Worm (Caenorhabditis elegans) whole organism, midembryonic: Measurements from ENCODE around the gene mig-21.

Source experiments
- T22C8.4 ChIP-seq: fragments of 200-800 bp; sonication (Bioruptor generic); IDR thresholded peaks from 2 replicates; pipeline ENCODE4 v1.3.6; 2022; ENCODE audit warnings: missing genetic modification characterization, missing compliant biosample characterization
- cog-1 ChIP-seq: sonication (generic microtip); optimal IDR thresholded peaks from 2 replicates; lab custom pipeline; 2016; ENCODE audit warnings: missing genetic modification characterization, missing compliant biosample characterization
- flt-1 ChIP-seq: fragments of 200-800 bp; sonication (Bioruptor generic); IDR thresholded peaks from 2 replicates; pipeline ENCODE4 v1.3.6; 2022; ENCODE audit warnings: missing genetic modification characterization, missing compliant biosample characterization
- klf-2 ChIP-seq: fragments of 200-800 bp; sonication (Bioruptor generic); conservative IDR thresholded peaks from 2 replicates; pipeline ENCODE4 v1.3.6; 2022; ENCODE audit warnings: missing genetic modification reagents, missing genetic modification characterization, missing compliant biosample characterization
- med-1 ChIP-seq: sonication (generic microtip); optimal IDR thresholded peaks from 2 replicates; lab custom pipeline; 2017; ENCODE audit warnings: missing genetic modification characterization, mild to moderate bottlenecking, missing compliant biosample characterization, antibody characterized with exemption, missing genetic modification reagents; ENCODE audit not compliant: insufficient read depth
- ref-1 ChIP-seq: fragments of 200-800 bp; sonication (Bioruptor generic); conservative IDR thresholded peaks from 2 replicates; pipeline ENCODE4 v1.3.6; 2022; ENCODE audit warnings: missing genetic modification reagents, missing genetic modification characterization, missing compliant biosample characterization
- tab-1 ChIP-seq: fragments of 200-800 bp; sonication (Bioruptor generic); IDR thresholded peaks from 2 replicates; pipeline ENCODE4 v1.3.6; 2022; ENCODE audit warnings: missing genetic modification characterization, missing compliant biosample characterization
- ztf-23 ChIP-seq: fragments of 200-800 bp; sonication (Bioruptor generic); IDR thresholded peaks from 2 replicates; pipeline ENCODE4 v1.3.6; 2022; ENCODE audit warnings: missing genetic modification reagents, missing genetic modification characterization, missing compliant biosample characterization
- ztf-29 ChIP-seq: fragments of 200-800 bp; sonication (Bioruptor generic); IDR thresholded peaks from 2 replicates; pipeline ENCODE4 v1.3.6; 2022; ENCODE audit warnings: missing genetic modification reagents, missing genetic modification characterization, missing compliant biosample characterization

Gene mig-21

DNA sequence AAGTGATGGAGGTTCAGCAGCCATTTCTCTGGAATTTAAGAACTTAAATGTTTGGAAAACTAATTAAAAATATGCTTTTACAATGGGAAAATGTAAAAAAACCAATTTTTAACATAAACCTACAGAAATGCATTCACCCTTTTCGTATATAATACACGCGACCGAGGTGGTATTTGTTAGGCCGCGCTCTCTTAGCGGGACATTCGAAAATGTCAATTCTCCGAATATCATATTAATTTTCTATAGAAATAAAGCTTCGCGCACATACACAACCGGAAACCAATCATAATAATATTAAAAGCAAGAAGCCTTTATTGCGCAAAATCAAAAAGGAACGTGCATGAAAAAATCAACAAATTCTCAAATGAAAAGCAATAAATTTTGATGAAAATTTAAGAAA, 24.9 kb downstream of the mig-21 start, which contains the start of gene ddx-23:
TSS of gene ddx-23 (minus strand) at position 30 of the 400 bp plus-strand sequence.
- TF ChIP-seq ztf-23 (GFP tag; lab: Robert Waterston, UW) (0 out of 2 replicates have a peak, but pooled peaks have one; percentile 11), cog-1 (no peak), med-1 (GFP tag; lab: Kevin White, UChicago) (no peak)

DNA sequence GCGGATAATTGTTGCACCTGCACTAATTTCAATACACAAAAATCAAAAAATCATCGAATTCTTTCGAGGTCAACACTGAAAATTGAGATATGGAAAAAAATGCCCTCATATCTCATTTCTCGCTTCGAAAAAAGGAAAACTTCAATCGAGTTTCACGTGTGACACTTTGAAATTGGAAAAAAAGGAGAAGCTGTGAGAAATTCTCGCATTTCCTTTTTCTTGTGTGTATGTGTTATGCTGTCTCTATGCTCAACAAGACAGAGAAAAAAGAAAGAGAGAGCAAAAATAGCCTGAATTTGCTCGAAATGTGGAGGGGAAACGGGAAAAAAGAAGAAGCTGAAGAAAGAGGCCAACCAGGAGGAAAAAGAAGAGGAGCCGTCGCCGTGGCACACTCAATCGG, 31.8 kb downstream of the mig-21 start:
- TF ChIP-seq cog-1 = no peak
- TF ChIP-seq ztf-23 (GFP tag; lab: Robert Waterston, UW) = no peak
- TF ChIP-seq klf-2 = no peak
- no peak for TF ChIP-seq tab-1 (GFP tag; lab: Robert Waterston, UW)
- no peak for TF ChIP-seq T22C8.4
- TF ChIP-seq ztf-29 (GFP tag; lab: Robert Waterston, UW) = no peak

DNA sequence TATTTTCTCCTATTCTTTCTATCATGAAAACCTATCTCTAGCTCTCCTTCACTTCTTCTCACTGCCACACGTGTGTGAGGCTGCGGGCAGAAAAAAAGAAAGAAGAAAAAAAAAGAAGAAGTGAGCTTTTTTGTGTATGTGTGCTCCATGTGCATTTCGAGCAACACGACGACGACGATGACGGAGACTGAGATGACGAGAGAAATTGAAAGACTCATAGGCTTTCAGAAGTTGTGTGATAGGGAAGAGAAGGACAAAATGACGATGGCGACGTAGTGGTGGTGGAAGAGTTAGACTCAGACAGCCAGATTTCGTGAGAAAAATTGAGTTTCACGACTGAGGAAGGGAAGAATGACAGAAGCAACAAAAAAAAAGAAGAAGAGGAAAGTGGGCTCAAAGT, 32.7 kb downstream of the mig-21 start:
- TF ChIP-seq flt-1 (GFP tag; lab: Robert Waterston, UW) = no peak
- no peak for TF ChIP-seq tab-1 (GFP tag; lab: Robert Waterston, UW)
- TF ChIP-seq ztf-29 (GFP tag; lab: Robert Waterston, UW) = no peak
- no peak for TF ChIP-seq ref-1
- TF ChIP-seq med-1 (GFP tag; lab: Kevin White, UChicago) = no peak
- TF ChIP-seq klf-2 = no peak
- TF ChIP-seq cog-1 = no peak
- TF ChIP-seq T22C8.4 = no peak
- no peak for TF ChIP-seq ztf-23 (GFP tag; lab: Robert Waterston, UW)

DNA sequence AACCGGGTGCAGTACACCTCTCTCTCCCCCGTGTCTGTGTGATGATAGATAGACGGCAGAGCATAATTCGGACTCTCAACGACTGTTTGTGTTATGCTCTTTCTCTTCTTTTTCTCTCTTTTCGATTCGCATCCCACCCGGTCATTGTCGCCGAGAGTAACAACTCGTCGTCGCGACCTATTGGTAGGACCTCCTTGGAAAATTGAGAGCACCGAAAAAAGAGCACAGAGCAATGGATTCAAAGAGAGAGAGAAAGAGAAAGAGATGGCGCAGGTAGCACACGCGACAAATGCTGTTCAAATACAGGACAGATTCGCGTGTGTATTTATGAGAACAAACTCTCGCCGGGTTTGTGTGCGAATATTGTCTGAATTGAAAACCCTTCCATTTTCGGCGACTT, 34.5 kb downstream of the mig-21 start:
- TF ChIP-seq ref-1 (no peak), flt-1 (GFP tag; lab: Robert Waterston, UW) (no peak), ztf-29 (GFP tag; lab: Robert Waterston, UW) (no peak), cog-1 (no peak), tab-1 (GFP tag; lab: Robert Waterston, UW) (no peak), med-1 (GFP tag; lab: Kevin White, UChicago) (no peak), klf-2 (no peak), T22C8.4 (no peak), ztf-23 (GFP tag; lab: Robert Waterston, UW) (no peak)

DNA sequence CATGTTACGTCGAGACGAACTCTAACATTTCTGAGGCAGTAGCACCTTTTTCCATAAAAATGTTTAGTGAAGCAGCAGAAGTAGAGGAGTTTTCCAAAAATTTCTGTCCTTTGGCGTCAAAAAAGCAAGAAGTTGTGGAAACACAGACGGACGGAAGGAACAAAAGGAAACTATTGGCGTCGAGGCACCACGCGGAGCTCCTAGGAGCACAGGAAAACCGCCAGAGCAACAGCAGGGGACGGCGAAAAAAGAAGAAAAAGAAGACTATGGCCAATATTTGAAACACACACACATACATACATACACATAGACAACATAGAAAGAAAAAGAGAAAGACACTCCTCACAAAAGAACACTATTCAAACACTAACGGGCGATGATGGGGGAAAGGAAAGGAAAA, 35.3 kb downstream of the mig-21 start:
- no peak for TF ChIP-seq cog-1
- TF ChIP-seq ztf-29 (GFP tag; lab: Robert Waterston, UW) = no peak
- TF ChIP-seq T22C8.4 = no peak
- TF ChIP-seq flt-1 (GFP tag; lab: Robert Waterston, UW) = no peak
- no peak for TF ChIP-seq ztf-23 (GFP tag; lab: Robert Waterston, UW)
- no peak for TF ChIP-seq tab-1 (GFP tag; lab: Robert Waterston, UW)
- no peak for TF ChIP-seq med-1 (GFP tag; lab: Kevin White, UChicago)
- no peak for TF ChIP-seq klf-2
- no peak for TF ChIP-seq ref-1

DNA sequence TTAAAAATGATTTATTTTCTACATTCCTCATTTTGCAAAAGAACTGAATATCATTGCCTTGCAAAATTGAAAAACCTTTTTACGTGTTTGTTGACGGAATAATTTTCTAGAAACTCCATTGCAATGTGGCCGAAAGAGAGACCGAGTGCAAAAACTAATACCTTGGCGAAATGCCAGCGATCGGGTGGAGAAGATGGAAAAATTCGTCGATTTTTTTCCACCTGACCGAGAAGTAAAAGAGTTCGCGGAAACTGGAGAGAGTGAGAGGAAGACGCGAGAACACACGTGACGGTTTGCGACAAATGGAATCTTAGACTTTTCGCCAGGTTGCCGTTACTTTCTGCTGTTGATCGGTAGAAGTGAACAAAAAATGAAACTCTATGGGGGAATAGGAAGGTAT, 36.5 kb downstream of the mig-21 start:
- no peak for TF ChIP-seq ztf-29 (GFP tag; lab: Robert Waterston, UW)
- TF ChIP-seq tab-1 (GFP tag; lab: Robert Waterston, UW) = no peak
- no peak for TF ChIP-seq cog-1
- no peak for TF ChIP-seq klf-2
- no peak for TF ChIP-seq ref-1
- no peak for TF ChIP-seq flt-1 (GFP tag; lab: Robert Waterston, UW)
- no peak for TF ChIP-seq med-1 (GFP tag; lab: Kevin White, UChicago)
- TF ChIP-seq ztf-23 (GFP tag; lab: Robert Waterston, UW) = no peak
- no peak for TF ChIP-seq T22C8.4

DNA sequence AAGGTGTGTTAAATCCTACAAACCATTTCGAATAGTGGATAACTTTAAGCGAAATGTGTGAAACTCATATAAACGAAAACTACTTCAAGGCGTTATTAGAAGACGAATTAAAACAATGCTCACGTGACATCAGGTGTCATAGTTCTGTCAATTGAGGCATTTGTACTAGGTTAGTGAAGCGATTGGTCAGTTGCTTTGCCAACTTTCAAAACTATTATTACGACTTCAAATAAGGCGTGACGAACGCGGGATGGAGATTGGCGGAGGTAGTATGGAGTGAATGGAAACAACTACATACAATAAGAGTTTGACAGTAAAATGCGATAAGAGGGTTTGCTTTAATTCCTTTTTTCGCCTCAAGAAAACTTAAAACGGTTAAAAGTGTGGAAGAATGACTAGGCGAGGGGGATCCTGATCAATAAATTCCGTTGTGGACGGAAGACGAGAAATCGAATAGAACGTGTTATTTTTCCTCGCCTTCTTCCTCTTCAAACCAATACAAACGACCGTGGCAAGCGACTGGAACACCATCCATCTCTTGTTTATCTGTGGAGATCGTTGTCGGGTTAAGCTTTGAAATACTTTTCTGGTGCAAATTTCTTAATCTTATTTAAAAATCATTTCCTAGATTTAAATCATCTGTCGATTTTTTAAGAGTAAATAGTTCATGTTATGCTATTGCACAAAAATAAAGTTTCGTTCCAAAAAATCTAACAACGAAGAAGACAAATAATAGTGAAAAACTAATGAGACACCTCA, 37.2 kb downstream of the mig-21 start:
- no peak for TF ChIP-seq T22C8.4
- no peak for TF ChIP-seq cog-1
- no peak for TF ChIP-seq ref-1
- no peak for TF ChIP-seq ztf-23 (GFP tag; lab: Robert Waterston, UW)
- no peak for TF ChIP-seq med-1 (GFP tag; lab: Kevin White, UChicago)
- no peak for TF ChIP-seq klf-2
- no peak for TF ChIP-seq ztf-29 (GFP tag; lab: Robert Waterston, UW)
- TF ChIP-seq tab-1 (GFP tag; lab: Robert Waterston, UW) = no peak
- no peak for TF ChIP-seq flt-1 (GFP tag; lab: Robert Waterston, UW)

DNA sequence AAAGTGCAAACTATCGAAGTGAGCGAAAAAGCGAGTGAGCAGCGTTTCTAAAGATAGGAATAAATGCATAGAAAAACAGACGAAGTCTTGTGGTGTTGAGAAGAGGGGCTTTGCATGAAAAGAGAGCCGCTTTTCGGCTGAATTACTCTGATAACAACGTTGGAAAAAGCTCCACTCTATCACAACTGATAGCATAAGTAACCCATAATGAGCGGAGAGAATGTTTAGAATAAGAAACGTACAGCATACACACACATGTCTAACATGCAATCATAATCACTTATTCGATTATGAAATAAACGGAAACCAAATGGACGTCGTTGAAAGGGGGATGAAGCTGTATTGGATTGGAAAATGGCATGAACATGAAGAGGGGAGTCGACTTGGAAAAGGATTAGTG, 37.9 kb downstream of the mig-21 start:
- TF ChIP-seq tab-1 (GFP tag; lab: Robert Waterston, UW) (no peak), T22C8.4 (no peak), ztf-23 (GFP tag; lab: Robert Waterston, UW) (no peak), flt-1 (GFP tag; lab: Robert Waterston, UW) (no peak), klf-2 (no peak), med-1 (GFP tag; lab: Kevin White, UChicago) (no peak), ztf-29 (GFP tag; lab: Robert Waterston, UW) (no peak), cog-1 (no peak), ref-1 (no peak)

DNA sequence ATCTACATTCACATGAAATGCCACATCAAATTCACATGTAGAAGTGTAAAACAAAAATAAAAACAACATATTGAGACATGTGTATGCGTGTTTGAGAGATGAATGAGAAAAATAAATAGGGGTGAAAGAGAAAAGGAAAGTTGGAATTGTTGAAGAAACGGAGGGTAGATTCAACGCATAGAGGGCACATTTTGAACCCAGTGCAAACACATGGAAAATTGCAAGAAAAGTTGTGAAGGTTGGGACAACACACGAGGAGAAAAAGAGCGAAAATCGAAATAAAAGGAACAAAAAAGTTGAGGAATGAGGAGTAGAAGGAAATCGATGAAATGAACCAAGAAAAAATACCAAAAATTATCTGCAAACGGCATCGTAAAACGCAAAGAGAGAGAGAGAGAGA, 38.6 kb downstream of the mig-21 start:
- no peak for TF ChIP-seq tab-1 (GFP tag; lab: Robert Waterston, UW)
- TF ChIP-seq med-1 (GFP tag; lab: Kevin White, UChicago) = no peak
- no peak for TF ChIP-seq T22C8.4
- TF ChIP-seq ztf-29 (GFP tag; lab: Robert Waterston, UW) = no peak
- TF ChIP-seq klf-2 = no peak
- TF ChIP-seq cog-1 = no peak
- TF ChIP-seq ref-1 = no peak
- no peak for TF ChIP-seq flt-1 (GFP tag; lab: Robert Waterston, UW)
- TF ChIP-seq ztf-23 (GFP tag; lab: Robert Waterston, UW) = no peak

DNA sequence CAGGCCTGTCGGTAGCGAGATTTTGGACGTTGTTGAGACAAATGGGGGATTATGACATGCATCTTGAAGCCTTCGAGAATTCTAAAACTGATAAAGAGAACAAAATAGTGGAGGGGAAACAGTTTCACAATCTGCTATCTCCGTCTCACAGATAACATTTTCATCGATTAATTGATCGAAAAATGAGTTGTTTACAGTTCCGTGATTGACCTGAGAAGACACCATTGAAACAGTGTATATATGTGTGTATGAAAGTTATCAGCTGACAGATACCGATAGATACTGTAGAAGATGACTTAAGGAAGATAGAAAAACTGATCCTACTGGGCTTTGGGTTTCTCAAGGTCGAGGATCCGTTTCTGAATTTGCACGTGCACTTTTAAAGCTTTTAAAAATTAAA, 39.0 kb downstream of the mig-21 start:
- TF ChIP-seq cog-1 (no peak), flt-1 (GFP tag; lab: Robert Waterston, UW) (no peak), ref-1 (no peak), ztf-23 (GFP tag; lab: Robert Waterston, UW) (no peak), T22C8.4 (no peak), ztf-29 (GFP tag; lab: Robert Waterston, UW) (no peak), med-1 (GFP tag; lab: Kevin White, UChicago) (no peak)
